Worm (Caenorhabditis elegans) whole organism, young adult: ENCODE results near the gene otub-4.

Source experiments
- B0035.1 ChIP-seq: sonication (generic microtip); optimal IDR thresholded peaks from 2 replicates; lab custom pipeline; 2016; ENCODE audit warnings: missing genetic modification characterization, mild to moderate bottlenecking, missing compliant biosample characterization, missing genotype, missing genetic modification reagents
- C06A6.2 ChIP-seq: fragments of 200-800 bp; sonication (Bioruptor generic); conservative IDR thresholded peaks from 2 replicates; pipeline ENCODE4 v1.3.6; 2022; ENCODE audit warnings: missing genetic modification characterization, missing compliant biosample characterization
- F10E7.11 ChIP-seq: sonication (generic microtip); optimal IDR thresholded peaks from 2 replicates; lab custom pipeline; 2017; ENCODE audit warnings: mild to moderate bottlenecking, missing genetic modification characterization, moderate library complexity, missing compliant biosample characterization
- F33H1.4 ChIP-seq: fragments of 200-800 bp; sonication (Bioruptor generic); IDR thresholded peaks from 2 replicates; pipeline ENCODE4 v1.3.6; 2022; ENCODE audit warnings: missing genetic modification reagents, missing genetic modification characterization, missing compliant biosample characterization
- F37B4.10 ChIP-seq: fragments of 200-800 bp; sonication (Bioruptor generic); IDR thresholded peaks from 2 replicates; pipeline ENCODE4 v1.3.6; 2022; ENCODE audit warnings: missing genetic modification characterization, missing compliant biosample characterization
- F52B5.7 ChIP-seq: sonication (generic microtip); optimal IDR thresholded peaks from 2 replicates; lab custom pipeline; 2016; ENCODE audit warnings: mild to moderate bottlenecking, missing genetic modification characterization, missing compliant biosample characterization
- K12H6.12 ChIP-seq: fragments of 200-800 bp; sonication (Bioruptor generic); optimal IDR thresholded peaks from 2 replicates; lab custom pipeline; 2018; ENCODE audit warnings: mild to moderate bottlenecking, missing genetic modification characterization, missing compliant biosample characterization
- T26A5.8 ChIP-seq: sonication (generic microtip); optimal IDR thresholded peaks from 2 replicates; lab custom pipeline; 2016; ENCODE audit warnings: missing genetic modification characterization, missing compliant biosample characterization
- Y67H2A.10 ChIP-seq: fragments of 200-800 bp; sonication (Bioruptor generic); conservative IDR thresholded peaks from 2 replicates; pipeline ENCODE4 v1.3.6; 2022; ENCODE audit warnings: missing genetic modification reagents, missing genetic modification characterization, missing compliant biosample characterization
- akir-1 ChIP-seq: fragments of 200-800 bp; sonication (Bioruptor generic); optimal IDR thresholded peaks from 2 replicates; lab custom pipeline; 2018; ENCODE audit warnings: mild to moderate bottlenecking, missing genetic modification characterization, moderate library complexity, missing compliant biosample characterization
- atf-7 ChIP-seq: sonication (generic microtip); optimal IDR thresholded peaks from 2 replicates; lab custom pipeline; 2017; ENCODE audit warnings: mild to moderate bottlenecking, missing genetic modification characterization, missing compliant biosample characterization
- athp-1 ChIP-seq: sonication (generic microtip); optimal IDR thresholded peaks from 2 replicates; lab custom pipeline; 2017; ENCODE audit warnings: mild to moderate bottlenecking, missing genetic modification characterization, missing compliant biosample characterization
- attf-5 ChIP-seq: fragments of 200-800 bp; sonication (Bioruptor generic); optimal IDR thresholded peaks from 2 replicates; lab custom pipeline; 2018; ENCODE audit warnings: mild to moderate bottlenecking, missing genetic modification characterization, missing compliant biosample characterization
- bed-2 ChIP-seq: fragments of 200-800 bp; sonication (Bioruptor generic); IDR thresholded peaks from 2 replicates; pipeline ENCODE4 v1.3.6; 2022; ENCODE audit warnings: missing genetic modification reagents, missing genetic modification characterization, missing compliant biosample characterization
- cebp-1 ChIP-seq, 2 experiments: fragments of 200-800 bp in 1 of 2; sonication (Bioruptor generic) in 1 of 2; sonication (generic microtip) in 1 of 2; IDR thresholded peaks in 1 of 2; optimal IDR thresholded peaks in 1 of 2; 2 replicates each; pipeline versions ENCODE4 v1.3.6 to Lab custom; 2017 to 2022; ENCODE audit warnings: missing compliant biosample characterization in 2 of 2, missing genetic modification characterization in 2 of 2, mild to moderate bottlenecking in 1 of 2, missing genetic modification reagents in 1 of 2, moderate library complexity in 1 of 2
- cebp-2 ChIP-seq: fragments of 200-800 bp; sonication (Bioruptor generic); IDR thresholded peaks from 2 replicates; pipeline ENCODE4 v1.3.6; 2022; ENCODE audit warnings: missing genetic modification characterization, missing compliant biosample characterization
- ceh-27 ChIP-seq: fragments of 200-800 bp; sonication (Bioruptor generic); optimal IDR thresholded peaks from 2 replicates; lab custom pipeline; 2018; ENCODE audit warnings: mild to moderate bottlenecking, missing genetic modification characterization, moderate library complexity, missing compliant biosample characterization
- ceh-40 ChIP-seq: fragments of 200-800 bp; sonication (Bioruptor generic); IDR thresholded peaks from 2 replicates; pipeline ENCODE4 v1.3.6; 2022; ENCODE audit warnings: missing genetic modification characterization, missing compliant biosample characterization
- ceh-58 ChIP-seq: fragments of 200-800 bp; sonication (Bioruptor generic); IDR thresholded peaks from 2 replicates; pipeline ENCODE4 v1.3.6; 2022; ENCODE audit warnings: missing genetic modification characterization, missing compliant biosample characterization
- ceh-91 ChIP-seq: fragments of 200-800 bp; sonication (Bioruptor generic); IDR thresholded peaks from 2 replicates; pipeline ENCODE4 v1.3.6; 2022; ENCODE audit warnings: missing genetic modification reagents, missing genetic modification characterization, missing compliant biosample characterization
- chd-7 ChIP-seq: sonication (generic microtip); optimal IDR thresholded peaks from 2 replicates; lab custom pipeline; 2016; ENCODE audit warnings: mild to moderate bottlenecking, missing genetic modification characterization, moderate library complexity, missing compliant biosample characterization
- efl-1 ChIP-seq: fragments of 150-350 bp; optimal IDR thresholded peaks from 2 replicates; lab custom pipeline; 2014; ENCODE audit warnings: missing biosample characterization, missing genetic modification reagents, missing genetic modification characterization
- ets-4 ChIP-seq: fragments of 200-800 bp; sonication (Bioruptor generic); optimal IDR thresholded peaks from 2 replicates; lab custom pipeline; 2018; ENCODE audit warnings: mild to moderate bottlenecking, missing genetic modification characterization, missing compliant biosample characterization
- hlh-26 ChIP-seq: fragments of 200-800 bp; sonication (Bioruptor generic); conservative IDR thresholded peaks from 2 replicates; pipeline ENCODE4 v1.3.6; 2022; ENCODE audit warnings: missing genetic modification reagents, missing genetic modification characterization, missing compliant biosample characterization
- hmg-1.2 ChIP-seq: fragments of 200-800 bp; sonication (Bioruptor generic); IDR thresholded peaks from 2 replicates; pipeline ENCODE4 v1.3.6; 2022; ENCODE audit warnings: missing genetic modification reagents, missing genetic modification characterization, missing compliant biosample characterization
- hrde-1 ChIP-seq: sonication (generic microtip); optimal IDR thresholded peaks from 2 replicates; lab custom pipeline; 2016; ENCODE audit warnings: missing genetic modification characterization, mild to moderate bottlenecking, missing compliant biosample characterization, moderate library complexity, missing genotype, missing genetic modification reagents, borderline replicate concordance
- let-526 ChIP-seq: fragments of 200-800 bp; sonication (Bioruptor generic); IDR thresholded peaks from 2 replicates; pipeline ENCODE4 v1.3.6; 2022; ENCODE audit warnings: missing genetic modification reagents, missing genetic modification characterization, missing compliant biosample characterization
- lin-40 ChIP-seq: sonication (generic microtip); optimal IDR thresholded peaks from 2 replicates; lab custom pipeline; 2016; ENCODE audit warnings: missing genetic modification characterization, mild to moderate bottlenecking, missing compliant biosample characterization, missing genotype, missing genetic modification reagents
- lin-54 ChIP-seq: fragments of 200-800 bp; sonication (Bioruptor generic); optimal IDR thresholded peaks from 2 replicates; lab custom pipeline; 2018; ENCODE audit warnings: mild to moderate bottlenecking, missing genetic modification characterization, missing compliant biosample characterization
- madf-8 ChIP-seq: fragments of 200-800 bp; sonication (Bioruptor generic); conservative IDR thresholded peaks from 2 replicates; pipeline ENCODE4 v1.3.6; 2022; ENCODE audit warnings: missing genetic modification reagents, missing genetic modification characterization, missing compliant biosample characterization
- mcd-1 ChIP-seq: fragments of 200-800 bp; sonication (Bioruptor generic); IDR thresholded peaks from 2 replicates; pipeline ENCODE4 v1.3.6; 2022; ENCODE audit warnings: missing genetic modification reagents, missing genetic modification characterization, missing compliant biosample characterization
- mel-28 ChIP-seq: sonication (generic microtip); optimal IDR thresholded peaks from 2 replicates; lab custom pipeline; 2016; ENCODE audit warnings: borderline replicate concordance, mild to moderate bottlenecking, missing genetic modification characterization, missing compliant biosample characterization
- mes-4 ChIP-seq: sonication (generic microtip); optimal IDR thresholded peaks from 2 replicates; lab custom pipeline; 2016; ENCODE audit warnings: missing genotype, missing genetic modification characterization, missing compliant biosample characterization
- nfya-1 ChIP-seq: sonication (generic microtip); optimal IDR thresholded peaks from 2 replicates; lab custom pipeline; 2017; ENCODE audit warnings: antibody characterized with exemption, missing compliant biosample characterization, missing genetic modification characterization, borderline replicate concordance; ENCODE audit not compliant: insufficient read depth
- nfyb-1 ChIP-seq: fragments of 200-800 bp; sonication (Bioruptor generic); IDR thresholded peaks from 2 replicates; pipeline ENCODE4 v1.3.6; 2022; ENCODE audit warnings: missing genetic modification reagents, missing genetic modification characterization, missing compliant biosample characterization
- nhr-179 ChIP-seq: sonication (generic microtip); optimal IDR thresholded peaks from 2 replicates; lab custom pipeline; 2016; ENCODE audit warnings: mild to moderate bottlenecking, missing genetic modification characterization, missing compliant biosample characterization
- pbrm-1 ChIP-seq: fragments of 200-800 bp; sonication (Bioruptor generic); IDR thresholded peaks from 2 replicates; pipeline ENCODE4 v1.3.6; 2022; ENCODE audit warnings: missing genetic modification reagents, missing genetic modification characterization, missing compliant biosample characterization
- rec-8 ChIP-seq, 2 experiments: sonication (generic microtip); optimal IDR thresholded peaks; 2 replicates each; lab custom pipeline; 2016; ENCODE audit warnings: mild to moderate bottlenecking in 2 of 2, missing genetic modification characterization in 2 of 2, missing genetic modification reagents in 2 of 2, missing genotype in 2 of 2, missing biosample characterization in 1 of 2, missing compliant biosample characterization in 1 of 2, moderate library complexity in 1 of 2
- repo-1 ChIP-seq: sonication (generic microtip); optimal IDR thresholded peaks from 2 replicates; lab custom pipeline; 2017; ENCODE audit warnings: mild to moderate bottlenecking, missing genetic modification characterization, missing compliant biosample characterization
- snpc-1.3 ChIP-seq: sonication (generic microtip); optimal IDR thresholded peaks from 2 replicates; lab custom pipeline; 2017; ENCODE audit warnings: missing genetic modification characterization, mild to moderate bottlenecking, missing compliant biosample characterization, antibody characterized with exemption, moderate library complexity, missing genotype, missing genetic modification reagents; ENCODE audit not compliant: insufficient read depth
- tbp1 ChIP-seq: fragments of 200-800 bp; sonication (Bioruptor generic); optimal IDR thresholded peaks from 2 replicates; lab custom pipeline; 2018; ENCODE audit warnings: mild to moderate bottlenecking, missing genetic modification characterization, missing compliant biosample characterization
- zfh-2 ChIP-seq: fragments of 200-800 bp; sonication (Bioruptor generic); conservative IDR thresholded peaks from 2 replicates; pipeline ENCODE4 v1.3.6; 2022; ENCODE audit warnings: missing genetic modification reagents, missing genetic modification characterization, missing compliant biosample characterization
- ztf-28 ChIP-seq: fragments of 200-800 bp; sonication (Bioruptor generic); IDR thresholded peaks from 2 replicates; pipeline ENCODE4 v1.3.6; 2022; ENCODE audit warnings: missing genetic modification reagents, missing genetic modification characterization, missing compliant biosample characterization
- ztf-6 ChIP-seq: fragments of 200-800 bp; sonication (Bioruptor generic); IDR thresholded peaks from 2 replicates; pipeline ENCODE4 v1.3.6; 2022; ENCODE audit warnings: missing genetic modification reagents, missing genetic modification characterization, missing compliant biosample characterization

otub-4 gene

ce11 chrIV:3385337-3386215 is 7.6 kb upstream of the otub-4 start, which contains the start of gene mai-2 (continued):
- TF ChIP-seq ceh-91 (GFP tag; lab: Robert Waterston, UW) (no peak), mcd-1 (GFP tag; lab: Robert Waterston, UW) (peak; percentile 52), C06A6.2 (GFP tag; lab: Robert Waterston, UW) (no peak), mes-4 (tag; lab: Kevin White, UChicago) (no peak), Y67H2A.10 (GFP tag; lab: Robert Waterston, UW) (no peak), hmg-1.2 (GFP tag; lab: Robert Waterston, UW) (peak; percentile 41), ceh-27 (GFP tag; lab: Kevin White, UChicago) (peak; percentile 20), efl-1 (GFP tag; lab: Kevin White, UChicago) (peak; percentile 6), nfyb-1 (GFP tag; lab: Robert Waterston, UW) (peak; percentile 35; the same call in 1 of the 2 replicates), let-526 (GFP tag; lab: Robert Waterston, UW) (0 out of 2 replicates have a peak, but pooled peaks have one; percentile 9), atf-7 (tag; lab: Kevin White, UChicago) (no peak), cebp-1 (GFP tag; IDR thresholded peaks at IDR 0.05; lab: Robert Waterston, UW) (no peak), cebp-1 (tag; optimal IDR thresholded peaks at IDR 0.05; lab: Kevin White, UChicago) (peak; percentile 41), lin-54 (GFP tag; lab: Kevin White, UChicago) (peak; percentile 61), nhr-179 (tag; lab: Kevin White, UChicago) (no peak), F37B4.10 (no peak), B0035.1 (tag; lab: Kevin White, UChicago) (no peak), lin-40 (tag; lab: Kevin White, UChicago) (peak; percentile 12), F33H1.4 (GFP tag; lab: Robert Waterston, UW) (peak; percentile 24; the same call in 1 of the 2 replicates), chd-7 (tag; lab: Kevin White, UChicago) (no peak), zfh-2 (GFP tag; lab: Robert Waterston, UW) (peak; percentile 86), cebp-2 (GFP tag; lab: Robert Waterston, UW) (no peak), repo-1 (tag; lab: Kevin White, UChicago) (no peak), hlh-26 (GFP tag; lab: Robert Waterston, UW) (no peak), tbp1 (GFP tag; lab: Kevin White, UChicago) (peak; percentile 25), snpc-1.3 (tag; lab: Kevin White, UChicago) (no peak), attf-5 (GFP tag; lab: Kevin White, UChicago) (peak; percentile 51)

ce11 chrIV:3384593-3384992 is 6.7 kb upstream of the otub-4 start:
- TF ChIP-seq pbrm-1 (GFP tag; lab: Robert Waterston, UW) (peak; percentile 94), ceh-40 (GFP tag; lab: Robert Waterston, UW) (no peak), nfya-1 (tag; lab: Kevin White, UChicago) (no peak), rec-8 (tag; optimal IDR thresholded peaks at IDR 0.05; lab: Kevin White, UChicago) (no peak), F52B5.7 (tag; lab: Kevin White, UChicago) (peak; percentile 40), madf-8 (GFP tag; lab: Robert Waterston, UW) (no peak), K12H6.12 (tag; lab: Kevin White, UChicago) (peak; percentile 86), T26A5.8 (tag; lab: Kevin White, UChicago) (no peak), athp-1 (tag; lab: Kevin White, UChicago) (peak; percentile 39), ets-4 (GFP tag; lab: Kevin White, UChicago) (peak; percentile 60), akir-1 (GFP tag; lab: Kevin White, UChicago) (no peak), bed-2 (GFP tag; lab: Robert Waterston, UW) (no peak), ceh-58 (GFP tag; lab: Robert Waterston, UW) (no peak), F10E7.11 (tag; lab: Kevin White, UChicago) (peak; percentile 1), ztf-6 (GFP tag; lab: Robert Waterston, UW) (no peak), mel-28 (tag; lab: Kevin White, UChicago) (no peak), atf-7 (tag; lab: Kevin White, UChicago) (peak; percentile 83), ztf-28 (GFP tag; lab: Robert Waterston, UW) (no peak), B0035.1 (tag; lab: Kevin White, UChicago) (peak; percentile 37), hrde-1 (tag; lab: Kevin White, UChicago) (no peak)
